Worm (Caenorhabditis elegans) whole organism, young adult: Measurements from ENCODE around the gene F46F5.14.
A peak's percentile ranks its signal among the peaks of the same experiment; 100 is the strongest.

ENCODE experiments used
- B0035.1 ChIP-seq: sonication (generic microtip); optimal IDR thresholded peaks from 2 replicates; lab custom pipeline; 2016; ENCODE audit warnings: missing genetic modification characterization, mild to moderate bottlenecking, missing compliant biosample characterization, missing genotype, missing genetic modification reagents
- B0261.1 ChIP-seq: sonication (generic microtip); optimal IDR thresholded peaks from 2 replicates; lab custom pipeline; 2016; ENCODE audit warnings: mild to moderate bottlenecking, missing genetic modification characterization, moderate library complexity, missing compliant biosample characterization
- F10E7.11 ChIP-seq: sonication (generic microtip); optimal IDR thresholded peaks from 2 replicates; lab custom pipeline; 2017; ENCODE audit warnings: mild to moderate bottlenecking, missing genetic modification characterization, moderate library complexity, missing compliant biosample characterization
- F55B11.4 ChIP-seq: sonication (generic microtip); optimal IDR thresholded peaks from 2 replicates; lab custom pipeline; 2016; ENCODE audit warnings: missing compliant biosample characterization, missing genetic modification characterization, borderline replicate concordance; ENCODE audit not compliant: insufficient read depth
- F57A8.1 ChIP-seq: fragments of 200-800 bp; sonication (Bioruptor generic); optimal IDR thresholded peaks from 2 replicates; lab custom pipeline; 2018; ENCODE audit warnings: mild to moderate bottlenecking, missing genetic modification characterization, moderate library complexity, missing compliant biosample characterization
- F57C9.4 ChIP-seq: sonication (generic microtip); optimal IDR thresholded peaks from 2 replicates; lab custom pipeline; 2017; ENCODE audit warnings: mild to moderate bottlenecking, missing genetic modification characterization, missing compliant biosample characterization
- T07F8.4 ChIP-seq: sonication (generic microtip); optimal IDR thresholded peaks from 2 replicates; lab custom pipeline; 2016; ENCODE audit warnings: mild to moderate bottlenecking, missing genetic modification characterization, moderate library complexity, missing compliant biosample characterization
- T26A5.8 ChIP-seq: sonication (generic microtip); optimal IDR thresholded peaks from 2 replicates; lab custom pipeline; 2016; ENCODE audit warnings: missing genetic modification characterization, missing compliant biosample characterization
- Y53F4B.3 ChIP-seq: fragments of 200-800 bp; sonication (Bioruptor generic); IDR thresholded peaks from 2 replicates; pipeline ENCODE4 v1.3.6; 2022; ENCODE audit warnings: missing genetic modification reagents, missing genetic modification characterization, missing compliant biosample characterization
- Y79H2A.3 ChIP-seq: fragments of 200-800 bp; sonication (Bioruptor generic); conservative IDR thresholded peaks from 2 replicates; pipeline ENCODE4 v1.3.6; 2022; ENCODE audit warnings: missing genetic modification reagents, missing genetic modification characterization, missing compliant biosample characterization
- Y95B8A.8 ChIP-seq: fragments of 200-800 bp; sonication (Bioruptor generic); IDR thresholded peaks from 2 replicates; pipeline ENCODE4 v1.3.6; 2022; ENCODE audit warnings: missing genetic modification reagents, missing genetic modification characterization, missing compliant biosample characterization
- aptf-3 ChIP-seq: fragments of 200-800 bp; sonication (Bioruptor generic); IDR thresholded peaks from 2 replicates; pipeline ENCODE4 v1.3.6; 2022; ENCODE audit warnings: missing genetic modification characterization, missing compliant biosample characterization
- attf-3 ChIP-seq: fragments of 200-800 bp; sonication (Bioruptor generic); conservative IDR thresholded peaks from 2 replicates; pipeline ENCODE4 v1.3.6; 2022; ENCODE audit warnings: missing genetic modification reagents, missing genetic modification characterization, missing compliant biosample characterization
- cebp-2 ChIP-seq: fragments of 200-800 bp; sonication (Bioruptor generic); IDR thresholded peaks from 2 replicates; pipeline ENCODE4 v1.3.6; 2022; ENCODE audit warnings: missing genetic modification characterization, missing compliant biosample characterization
- ceh-40 ChIP-seq: fragments of 200-800 bp; sonication (Bioruptor generic); IDR thresholded peaks from 2 replicates; pipeline ENCODE4 v1.3.6; 2022; ENCODE audit warnings: missing genetic modification characterization, missing compliant biosample characterization
- ceh-91 ChIP-seq: fragments of 200-800 bp; sonication (Bioruptor generic); IDR thresholded peaks from 2 replicates; pipeline ENCODE4 v1.3.6; 2022; ENCODE audit warnings: missing genetic modification reagents, missing genetic modification characterization, missing compliant biosample characterization
- die-1 ChIP-seq: sonication (generic microtip); optimal IDR thresholded peaks from 2 replicates; lab custom pipeline; 2016; ENCODE audit warnings: missing genotype, mild to moderate bottlenecking, missing genetic modification characterization, missing compliant biosample characterization
- dpl-1 ChIP-seq: fragments of 150-350 bp; optimal IDR thresholded peaks from 2 replicates; lab custom pipeline; 2014; ENCODE audit warnings: missing biosample characterization, missing genetic modification reagents, missing genetic modification characterization
- efl-1 ChIP-seq: fragments of 150-350 bp; optimal IDR thresholded peaks from 2 replicates; lab custom pipeline; 2014; ENCODE audit warnings: missing biosample characterization, missing genetic modification reagents, missing genetic modification characterization
- him-1 ChIP-seq: sonication (generic microtip); optimal IDR thresholded peaks from 2 replicates; lab custom pipeline; 2016; ENCODE audit warnings: missing genotype, missing genetic modification reagents, missing genetic modification characterization, missing compliant biosample characterization
- hlh-12 ChIP-seq: sonication (generic microtip); optimal IDR thresholded peaks from 2 replicates; lab custom pipeline; 2016; ENCODE audit warnings: missing genetic modification characterization, missing compliant biosample characterization
- hrde-1 ChIP-seq: sonication (generic microtip); optimal IDR thresholded peaks from 2 replicates; lab custom pipeline; 2016; ENCODE audit warnings: missing genetic modification characterization, mild to moderate bottlenecking, missing compliant biosample characterization, moderate library complexity, missing genotype, missing genetic modification reagents, borderline replicate concordance
- lag-1 ChIP-seq: fragments of 200-800 bp; sonication (Bioruptor generic); IDR thresholded peaks from 2 replicates; pipeline ENCODE4 v1.3.6; 2022; ENCODE audit warnings: missing genetic modification reagents, missing genetic modification characterization, missing compliant biosample characterization
- let-607 ChIP-seq, 2 experiments: fragments of 200-800 bp in 1 of 2; sonication (Bioruptor generic) in 1 of 2; sonication (generic microtip) in 1 of 2; optimal IDR thresholded peaks; 2 replicates each; lab custom pipeline; 2016 to 2018; ENCODE audit warnings: mild to moderate bottlenecking in 2 of 2, missing compliant biosample characterization in 2 of 2, missing genetic modification characterization in 2 of 2, moderate library complexity in 2 of 2, missing genotype in 1 of 2
- lin-26 ChIP-seq: fragments of 200-800 bp; sonication (Bioruptor generic); IDR thresholded peaks from 2 replicates; pipeline ENCODE4 v1.3.6; 2022; ENCODE audit warnings: missing genetic modification reagents, missing genetic modification characterization, missing compliant biosample characterization
- lin-54 ChIP-seq: fragments of 200-800 bp; sonication (Bioruptor generic); optimal IDR thresholded peaks from 2 replicates; lab custom pipeline; 2018; ENCODE audit warnings: mild to moderate bottlenecking, missing genetic modification characterization, missing compliant biosample characterization
- lir-1 ChIP-seq: fragments of 200-800 bp; sonication (Bioruptor generic); conservative IDR thresholded peaks from 2 replicates; pipeline ENCODE4 v1.3.6; 2022; ENCODE audit warnings: missing genetic modification reagents, missing genetic modification characterization, missing compliant biosample characterization
- madf-10 ChIP-seq: sonication (generic microtip); optimal IDR thresholded peaks from 2 replicates; lab custom pipeline; 2016; ENCODE audit warnings: mild to moderate bottlenecking, missing genetic modification characterization, missing compliant biosample characterization
- madf-8 ChIP-seq: fragments of 200-800 bp; sonication (Bioruptor generic); conservative IDR thresholded peaks from 2 replicates; pipeline ENCODE4 v1.3.6; 2022; ENCODE audit warnings: missing genetic modification reagents, missing genetic modification characterization, missing compliant biosample characterization
- nhr-179 ChIP-seq: sonication (generic microtip); optimal IDR thresholded peaks from 2 replicates; lab custom pipeline; 2016; ENCODE audit warnings: mild to moderate bottlenecking, missing genetic modification characterization, missing compliant biosample characterization
- nhr-80 ChIP-seq: sonication (generic microtip); optimal IDR thresholded peaks from 2 replicates; lab custom pipeline; 2016; ENCODE audit warnings: missing genetic modification characterization, missing compliant biosample characterization
- rec-8 ChIP-seq, 2 experiments: sonication (generic microtip); optimal IDR thresholded peaks; 2 replicates each; lab custom pipeline; 2016; ENCODE audit warnings: mild to moderate bottlenecking in 2 of 2, missing genetic modification characterization in 2 of 2, missing genetic modification reagents in 2 of 2, missing genotype in 2 of 2, missing biosample characterization in 1 of 2, missing compliant biosample characterization in 1 of 2, moderate library complexity in 1 of 2
- rpc-1 ChIP-seq, 2 experiments: fragments of 150-350 bp in 1 of 2; sonication (generic microtip) in 1 of 2; optimal IDR thresholded peaks; 2 replicates each; lab custom pipeline; 2014 to 2018; ENCODE audit warnings: missing biosample characterization in 1 of 2, missing genetic modification characterization in 1 of 2, missing genetic modification reagents in 1 of 2, missing genotype in 1 of 2
- snpc-1.1 ChIP-seq: sonication (generic microtip); optimal IDR thresholded peaks from 2 replicates; lab custom pipeline; 2017; ENCODE audit warnings: missing genetic modification characterization, mild to moderate bottlenecking, missing compliant biosample characterization, antibody characterized with exemption, moderate library complexity, missing genotype, missing genetic modification reagents; ENCODE audit not compliant: insufficient read depth
- tbp1 ChIP-seq: fragments of 200-800 bp; sonication (Bioruptor generic); optimal IDR thresholded peaks from 2 replicates; lab custom pipeline; 2018; ENCODE audit warnings: mild to moderate bottlenecking, missing genetic modification characterization, missing compliant biosample characterization
- tbx-9 ChIP-seq: sonication (generic microtip); optimal IDR thresholded peaks from 2 replicates; lab custom pipeline; 2016; ENCODE audit warnings: borderline replicate concordance, missing genetic modification characterization, inconsistent platforms, missing compliant biosample characterization
- unc-62 ChIP-seq: fragments of 150-350 bp; optimal IDR thresholded peaks from 2 replicates; lab custom pipeline; 2014; ENCODE audit warnings: missing biosample characterization, missing genetic modification reagents, missing genetic modification characterization
- zim-3 ChIP-seq: sonication (generic microtip); optimal IDR thresholded peaks from 2 replicates; lab custom pipeline; 2017; ENCODE audit warnings: mild to moderate bottlenecking, missing genetic modification characterization, moderate library complexity, missing compliant biosample characterization
- ztf-18 ChIP-seq: sonication (generic microtip); optimal IDR thresholded peaks from 2 replicates; lab custom pipeline; 2016; ENCODE audit warnings: missing genotype, mild to moderate bottlenecking, missing genetic modification characterization, missing compliant biosample characterization
- ztf-22 ChIP-seq: fragments of 200-800 bp; sonication (Bioruptor generic); optimal IDR thresholded peaks from 2 replicates; lab custom pipeline; 2018; ENCODE audit warnings: mild to moderate bottlenecking, missing genetic modification characterization, moderate library complexity, missing compliant biosample characterization
- ztf-25 ChIP-seq: fragments of 200-800 bp; sonication (Bioruptor generic); IDR thresholded peaks from 2 replicates; pipeline ENCODE4 v1.3.6; 2022; ENCODE audit warnings: missing genetic modification reagents, missing genetic modification characterization, missing compliant biosample characterization
- ztf-28 ChIP-seq: fragments of 200-800 bp; sonication (Bioruptor generic); IDR thresholded peaks from 2 replicates; pipeline ENCODE4 v1.3.6; 2022; ENCODE audit warnings: missing genetic modification reagents, missing genetic modification characterization, missing compliant biosample characterization
- ztf-6 ChIP-seq: fragments of 200-800 bp; sonication (Bioruptor generic); IDR thresholded peaks from 2 replicates; pipeline ENCODE4 v1.3.6; 2022; ENCODE audit warnings: missing genetic modification reagents, missing genetic modification characterization, missing compliant biosample characterization

F46F5.14 gene

ce11 chrII:764385-764784 lies 35.4 kb upstream of the F46F5.14 start:
- TF ChIP-seq aptf-3 (GFP tag; lab: Robert Waterston, UW) (no peak), ceh-91 (GFP tag; lab: Robert Waterston, UW) (no peak), ztf-18 (tag; lab: Kevin White, UChicago) (no peak), zim-3 (tag; lab: Kevin White, UChicago) (no peak), F10E7.11 (tag; lab: Kevin White, UChicago) (no peak), ztf-28 (GFP tag; lab: Robert Waterston, UW) (no peak), efl-1 (GFP tag; lab: Kevin White, UChicago) (no peak), nhr-80 (no peak), lag-1 (GFP tag; lab: Robert Waterston, UW) (no peak), hlh-12 (tag; lab: Kevin White, UChicago) (no peak), F55B11.4 (tag; lab: Kevin White, UChicago) (no peak)

- no peak for TF ChIP-seq efl-1 (GFP tag; lab: Kevin White, UChicago)
- TF ChIP-seq lin-54 (GFP tag; lab: Kevin White, UChicago): no peak
- TF ChIP-seq Y95B8A.8 (GFP tag; lab: Robert Waterston, UW): no peak
- no peak for TF ChIP-seq lir-1 (GFP tag; lab: Robert Waterston, UW)
- TF ChIP-seq nhr-179 (tag; lab: Kevin White, UChicago): no peak
- no peak for TF ChIP-seq cebp-2
- no peak for TF ChIP-seq snpc-1.1 (tag; lab: Kevin White, UChicago)
- no peak for TF ChIP-seq hrde-1
- TF ChIP-seq Y53F4B.3 (GFP tag; lab: Robert Waterston, UW): no peak
- no peak for TF ChIP-seq Y79H2A.3 (GFP tag; lab: Robert Waterston, UW)
- TF ChIP-seq T07F8.4 (tag; lab: Kevin White, UChicago): no peak
- no peak for TF ChIP-seq ceh-40 (GFP tag; lab: Robert Waterston, UW)
- TF ChIP-seq die-1 (tag; lab: Kevin White, UChicago): no peak
- no peak for TF ChIP-seq him-1 (tag; lab: Kevin White, UChicago)
- TF ChIP-seq ztf-22 (GFP tag; lab: Kevin White, UChicago): no peak
- TF ChIP-seq F57C9.4 (tag; lab: Kevin White, UChicago): no peak
- TF ChIP-seq attf-3 (GFP tag; lab: Robert Waterston, UW): no peak
- TF ChIP-seq B0035.1 (tag; lab: Kevin White, UChicago): no peak
- no peak for TF ChIP-seq ztf-6 (GFP tag; lab: Robert Waterston, UW)
- TF ChIP-seq hlh-12 (tag; lab: Kevin White, UChicago): no peak
Observed at ce11 chrII:765219-765618, 34.6 kb upstream of the F46F5.14 start, which contains the start of gene C08G5.7. C08G5.7 (minus strand) TSS chrII:765319.

- TF ChIP-seq rec-8 (tag; optimal IDR thresholded peaks at IDR 0.05; lab: Kevin White, UChicago) (peak in 1 of 2 experiments; percentile 39), B0035.1 (tag; lab: Kevin White, UChicago) (no peak), let-607 (tag; optimal IDR thresholded peaks at IDR 0.05; lab: Kevin White, UChicago) (no peak), madf-8 (GFP tag; lab: Robert Waterston, UW) (no peak), tbp1 (peak; percentile 82), ztf-25 (GFP tag; lab: Robert Waterston, UW) (no peak), T26A5.8 (no peak), F57A8.1 (no peak), die-1 (tag; lab: Kevin White, UChicago) (peak; percentile 44), rpc-1 (optimal IDR thresholded peaks at IDR 0.05; lab: Kevin White, UChicago) (peak; percentile 41), rpc-1 (tag; optimal IDR thresholded peaks at IDR 0.05; lab: Kevin White, UChicago) (peak; percentile 74), madf-10 (tag; lab: Kevin White, UChicago) (no peak), unc-62 (GFP tag; lab: Kevin White, UChicago) (no peak), dpl-1 (no peak), lin-26 (GFP tag; lab: Robert Waterston, UW) (peak; percentile 8; the same call in 1 of the 2 replicates), ztf-18 (tag; lab: Kevin White, UChicago) (peak; percentile 32), tbx-9 (tag; lab: Kevin White, UChicago) (no peak), B0261.1 (tag; lab: Kevin White, UChicago) (peak; percentile 54)
- TF ChIP-seq, all 124 proteins: peak for 7
Observed at ce11 chrII:769250-769649, 30.6 kb upstream of the F46F5.14 start.
